Worm (Caenorhabditis elegans): ENCODE results near the gene mlc-3.

- TF ChIP-seq zfp-2 (tag; optimal IDR thresholded peaks at IDR 0.05): no peak
- TF ChIP-seq ceh-82 (tag; optimal IDR thresholded peaks at IDR 0.05): no peak
- no peak for TF ChIP-seq nhr-76 (tag; optimal IDR thresholded peaks at IDR 0.05)
- TF ChIP-seq snpc-4 (tag; optimal IDR thresholded peaks at IDR 0.05): no peak
- TF ChIP-seq attf-4 (tag; optimal IDR thresholded peaks at IDR 0.05): no peak
- no peak for TF ChIP-seq nhr-25 (tag; optimal IDR thresholded peaks at IDR 0.05; ENCODE audit: borderline replicate concordance, insufficient read depth)
- TF ChIP-seq ztf-11 (tag; optimal IDR thresholded peaks at IDR 0.05): no peak
- TF ChIP-seq ceh-20 (GFP tag; IDR thresholded peaks at IDR 0.05): 0 out of 2 replicates have a peak, but pooled peaks have one; percentile 41
- no peak for TF ChIP-seq ama-1 (optimal IDR thresholded peaks at IDR 0.05)
- no peak for TF ChIP-seq ZK546.5 (tag; optimal IDR thresholded peaks at IDR 0.05)
Observed at ce11 chrIII:5603439-5603986, 38.7 kb downstream of the mlc-3 start, which contains the start of gene madf-11.
